Fruit fly (Drosophila melanogaster) whole organism, embryonic: ENCODE results near the gene CG11898.

Experiments used
- Blimp-1 ChIP-seq: fragments of 200-800 bp; sonication (Bioruptor generic); optimal IDR thresholded peaks from 3 replicates; lab custom pipeline; 2018; ENCODE audit warnings: missing biosample characterization, missing genetic modification characterization, mild to moderate bottlenecking, moderate library complexity, missing genetic modification reagents
- CG10565 ChIP-seq: fragments of 200-800 bp; sonication (Bioruptor generic); optimal IDR thresholded peaks from 3 replicates; lab custom pipeline; 2016; ENCODE audit warnings: missing biosample characterization, mild to moderate bottlenecking, missing genetic modification characterization
- CG11696 ChIP-seq: fragments of 200-800 bp; sonication (Bioruptor generic); IDR thresholded peaks from 2 replicates; pipeline ENCODE4 v1.3.6; 2022; ENCODE audit warnings: missing biosample characterization, missing genetic modification characterization
- CG1602 ChIP-seq: fragments of 200-800 bp; sonication (Bioruptor generic); optimal IDR thresholded peaks from 3 replicates; lab custom pipeline; 2016; ENCODE audit warnings: missing biosample characterization, missing genetic modification characterization
- CG16779 ChIP-seq: fragments of 200-800 bp; sonication (Bioruptor generic); IDR thresholded peaks from 2 replicates; pipeline ENCODE4 v1.3.6; 2022; ENCODE audit warnings: missing biosample characterization, missing genetic modification characterization
- CG2116 ChIP-seq: fragments of 200-800 bp; sonication (Bioruptor generic); optimal IDR thresholded peaks from 3 replicates; lab custom pipeline; 2018; ENCODE audit warnings: missing biosample characterization, mild to moderate bottlenecking, missing genetic modification characterization
- CG2199 ChIP-seq: fragments of 200-800 bp; sonication (Bioruptor generic); IDR thresholded peaks from 3 replicates; pipeline ENCODE4 v1.3.6; 2022; ENCODE audit warnings: missing biosample characterization, missing genetic modification characterization
- CG3163 ChIP-seq: fragments of 200-800 bp; sonication (Bioruptor generic); optimal IDR thresholded peaks from 3 replicates; lab custom pipeline; 2016; ENCODE audit warnings: missing biosample characterization, missing genetic modification characterization
- CG34224 ChIP-seq: fragments of 200-800 bp; sonication (Bioruptor generic); IDR thresholded peaks from 3 replicates; pipeline ENCODE4 v1.3.6; 2022; ENCODE audit warnings: missing biosample characterization, missing genetic modification characterization; ENCODE audit not compliant: partially characterized antibody
- CG34376 ChIP-seq: fragments of 200-800 bp; sonication (Bioruptor generic); optimal IDR thresholded peaks from 2 replicates; lab custom pipeline; 2018; ENCODE audit warnings: missing biosample characterization, mild to moderate bottlenecking, missing genetic modification characterization
- CG3995 ChIP-seq: fragments of 200-800 bp; sonication (Bioruptor generic); optimal IDR thresholded peaks from 3 replicates; lab custom pipeline; 2016; ENCODE audit warnings: missing biosample characterization, missing genetic modification characterization
- CG4707 ChIP-seq: fragments of 200-800 bp; sonication (Bioruptor generic); optimal IDR thresholded peaks from 2 replicates; lab custom pipeline; 2018; ENCODE audit warnings: missing biosample characterization, mild to moderate bottlenecking, missing genetic modification characterization, moderate library complexity
- CG6654 ChIP-seq: fragments of 200-800 bp; sonication (Bioruptor generic); optimal IDR thresholded peaks from 2 replicates; lab custom pipeline; 2017; ENCODE audit warnings: missing biosample characterization, mild to moderate bottlenecking, missing genetic modification characterization
- CG6683 ChIP-seq: fragments of 200-800 bp; sonication (Bioruptor generic); optimal IDR thresholded peaks from 2 replicates; lab custom pipeline; 2017; ENCODE audit warnings: missing biosample characterization, mild to moderate bottlenecking, missing genetic modification characterization, missing genetic modification reagents
- Dbx ChIP-seq: fragments of 200-800 bp; sonication (Bioruptor generic); IDR thresholded peaks from 3 replicates; pipeline ENCODE4 v1.3.6; 2022; ENCODE audit warnings: missing biosample characterization, missing genetic modification characterization
- Doc3 ChIP-seq: fragments of 200-800 bp; sonication (Bioruptor generic); IDR thresholded peaks from 3 replicates; pipeline ENCODE4 v1.3.6; 2022; ENCODE audit warnings: missing biosample characterization, missing genetic modification characterization; ENCODE audit not compliant: partially characterized antibody
- Dref ChIP-seq: fragments of 200-800 bp; sonication (Bioruptor generic); IDR thresholded peaks from 2 replicates; pipeline ENCODE4 v1.3.6; 2022; ENCODE audit warnings: missing biosample characterization, missing genetic modification characterization
- E2f2 ChIP-seq: fragments of 200-800 bp; sonication (Bioruptor generic); IDR thresholded peaks from 2 replicates; pipeline ENCODE4 v1.3.6; 2022; ENCODE audit warnings: missing biosample characterization, missing genetic modification characterization
- Eip74EF ChIP-seq, 2 experiments: fragments of 200-800 bp in 1 of 2; fragments of >200 bp in 1 of 2; sonication (Bioruptor generic) in 1 of 2; optimal IDR thresholded peaks; 2 replicates each; lab custom pipeline; 2017 to 2019; ENCODE audit warnings: missing biosample characterization in 2 of 2, missing genetic modification characterization in 2 of 2, mild to moderate bottlenecking in 1 of 2, moderate library complexity in 1 of 2
- Ets65A ChIP-seq: fragments of 200-800 bp; sonication (Bioruptor generic); peaks from one replicate; lab custom pipeline; 2016; ENCODE audit warnings: missing biosample characterization, missing genetic modification characterization
- HLH4C ChIP-seq: fragments of 200-800 bp; sonication (Bioruptor generic); IDR thresholded peaks from 3 replicates; pipeline ENCODE4 v1.3.6; 2022; ENCODE audit warnings: missing biosample characterization, missing genetic modification characterization; ENCODE audit not compliant: partially characterized antibody
- Hand ChIP-seq: fragments of 200-800 bp; sonication (Bioruptor generic); optimal IDR thresholded peaks from 2 replicates; lab custom pipeline; 2017; ENCODE audit warnings: mild to moderate bottlenecking, missing biosample characterization, missing genetic modification reagents, missing genetic modification characterization
- Hmx ChIP-seq: fragments of 200-800 bp; sonication (Bioruptor generic); optimal IDR thresholded peaks from 2 replicates; lab custom pipeline; 2016; ENCODE audit warnings: missing biosample characterization, missing genetic modification characterization
- MBD-R2 ChIP-seq: fragments of 200-800 bp; sonication (Bioruptor generic); IDR thresholded peaks from 2 replicates; pipeline ENCODE4 v1.3.6; 2022; ENCODE audit warnings: missing biosample characterization, missing genetic modification characterization
- Med ChIP-seq: fragments of 200-800 bp; sonication (Bioruptor generic); peaks from one replicate; lab custom pipeline; 2016; ENCODE audit warnings: missing biosample characterization, missing genetic modification characterization, mild to moderate bottlenecking, inconsistent platforms, moderate library complexity
- Mrtf ChIP-seq: fragments of 200-800 bp; sonication (Bioruptor generic); IDR thresholded peaks from 3 replicates; pipeline ENCODE4 v1.3.6; 2022; ENCODE audit warnings: missing biosample characterization, missing genetic modification characterization
- Neu2 ChIP-seq: fragments of 200-800 bp; sonication (Bioruptor generic); optimal IDR thresholded peaks from 3 replicates; lab custom pipeline; 2016; ENCODE audit warnings: missing biosample characterization, missing genetic modification characterization, borderline replicate concordance
- ab ChIP-seq: fragments of 200-800 bp; sonication (Bioruptor generic); optimal IDR thresholded peaks from 2 replicates; lab custom pipeline; 2016; ENCODE audit warnings: missing biosample characterization, missing genetic modification characterization
- br ChIP-seq: fragments of >200 bp; optimal IDR thresholded peaks from 2 replicates; lab custom pipeline; 2017
- crol ChIP-seq: fragments of 200-800 bp; sonication (Bioruptor generic); IDR thresholded peaks from 2 replicates; pipeline ENCODE4 v1.3.6; 2022; ENCODE audit warnings: missing biosample characterization, missing genetic modification characterization
- fd102C ChIP-seq: fragments of 200-800 bp; sonication (Bioruptor generic); optimal IDR thresholded peaks from 2 replicates; lab custom pipeline; 2018; ENCODE audit warnings: missing biosample characterization, mild to moderate bottlenecking, missing genetic modification characterization, moderate library complexity
- fd96Cb ChIP-seq: fragments of 200-800 bp; sonication (Bioruptor generic); optimal IDR thresholded peaks from 2 replicates; lab custom pipeline; 2018; ENCODE audit warnings: missing biosample characterization, mild to moderate bottlenecking, missing genetic modification characterization, moderate library complexity
- fru ChIP-seq: fragments of >200 bp; optimal IDR thresholded peaks from 2 replicates; lab custom pipeline; 2017
- inv ChIP-seq: fragments of 200-800 bp; sonication (Bioruptor generic); IDR thresholded peaks from 2 replicates; pipeline ENCODE4 v1.3.6; 2022; ENCODE audit warnings: missing biosample characterization, missing genetic modification characterization; ENCODE audit not compliant: partially characterized antibody
- kah ChIP-seq: fragments of 200-800 bp; sonication (Bioruptor generic); optimal IDR thresholded peaks from 2 replicates; lab custom pipeline; 2018; ENCODE audit warnings: missing biosample characterization, mild to moderate bottlenecking, missing genetic modification characterization
- nom ChIP-seq: fragments of 200-800 bp; sonication (Bioruptor generic); optimal IDR thresholded peaks from 2 replicates; lab custom pipeline; 2017; ENCODE audit warnings: missing biosample characterization, missing genetic modification characterization, mild to moderate bottlenecking, moderate library complexity, missing genetic modification reagents
- onecut ChIP-seq: fragments of 200-800 bp; sonication (Bioruptor generic); IDR thresholded peaks from 2 replicates; pipeline ENCODE4 v1.3.6; 2022; ENCODE audit warnings: missing biosample characterization, missing genetic modification characterization
- psq ChIP-seq: fragments of 200-800 bp; sonication (Bioruptor generic); optimal IDR thresholded peaks from 2 replicates; lab custom pipeline; 2017; ENCODE audit warnings: missing biosample characterization, missing genetic modification characterization
- ranshi ChIP-seq: fragments of 200-800 bp; sonication (Bioruptor generic); IDR thresholded peaks from 2 replicates; pipeline ENCODE4 v1.3.6; 2022; ENCODE audit warnings: missing biosample characterization, missing genetic modification characterization
- sens ChIP-seq: fragments of 200-800 bp; sonication (Bioruptor generic); peaks from one replicate; lab custom pipeline; 2016; ENCODE audit warnings: missing biosample characterization, missing genetic modification characterization
- sisA ChIP-seq: fragments of 200-800 bp; sonication (Bioruptor generic); IDR thresholded peaks from 2 replicates; pipeline ENCODE4 v1.3.6; 2022; ENCODE audit warnings: missing biosample characterization, missing genetic modification characterization
- sna ChIP-seq: fragments of 200-800 bp; sonication (Bioruptor generic); IDR thresholded peaks from 2 replicates; pipeline ENCODE4 v1.3.6; 2022; ENCODE audit warnings: missing biosample characterization, missing genetic modification characterization; ENCODE audit not compliant: partially characterized antibody
- sr ChIP-seq: fragments of 200-800 bp; sonication (Bioruptor generic); IDR thresholded peaks from 3 replicates; pipeline ENCODE4 v1.3.6; 2022; ENCODE audit warnings: missing biosample characterization, missing genetic modification characterization
- twi ChIP-seq: fragments of 200-800 bp; optimal IDR thresholded peaks from 2 replicates; lab custom pipeline; 2019; ENCODE audit warnings: missing biosample characterization, mild to moderate bottlenecking, missing genetic modification characterization, moderate library complexity
- wor ChIP-seq: fragments of 200-800 bp; sonication (Bioruptor generic); IDR thresholded peaks from 2 replicates; pipeline ENCODE4 v1.3.6; 2022; ENCODE audit warnings: missing biosample characterization, missing genetic modification characterization
- zf30C ChIP-seq: fragments of 200-800 bp; sonication (Bioruptor generic); optimal IDR thresholded peaks from 3 replicates; lab custom pipeline; 2018; ENCODE audit warnings: missing biosample characterization, mild to moderate bottlenecking, missing genetic modification characterization

Gene CG11898

DNA sequence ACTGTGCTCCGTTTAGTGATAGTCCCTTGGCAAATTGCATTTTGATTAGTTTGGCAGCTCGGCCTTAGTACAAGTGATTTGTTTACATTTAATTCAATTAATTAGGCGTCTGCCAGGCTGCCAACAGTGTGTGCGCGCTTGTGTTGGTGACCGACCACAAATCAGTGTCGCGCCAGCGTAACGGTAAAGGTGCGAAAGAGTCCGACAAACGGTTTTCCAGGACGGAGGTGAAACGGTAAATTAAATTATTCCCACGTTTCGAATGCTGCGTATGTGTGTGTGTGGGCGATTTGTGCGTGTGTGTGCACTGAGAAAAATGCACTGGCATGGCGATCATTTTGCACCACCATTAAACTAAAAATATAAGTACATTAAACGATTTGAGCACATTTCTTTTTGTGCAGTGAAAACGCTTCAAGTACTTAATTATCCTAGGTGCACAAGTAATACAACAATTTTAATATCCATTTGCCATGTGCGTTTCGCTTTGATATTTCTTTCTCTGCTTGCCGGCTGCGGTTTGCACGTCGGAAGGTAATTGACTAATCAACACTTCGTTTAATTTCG lies 26.4 kb upstream of the CG11898 start (continued):
- peak; percentile 45 for TF ChIP-seq zf30C (GFP tag; lab: Kevin White, UChicago)
- TF ChIP-seq Hmx (GFP tag; lab: Kevin White, UChicago), result no peak
- TF ChIP-seq CG1602 (GFP tag; lab: Kevin White, UChicago), result no peak
- 0 out of 2 replicates have a peak, but pooled peaks have one; percentile 21 for TF ChIP-seq ranshi (GFP tag; lab: Robert Waterston, UW)
- no peak for TF ChIP-seq br
- TF ChIP-seq fd96Cb (tag; lab: Kevin White, UChicago), result peak; percentile 4
- TF ChIP-seq CG34376 (GFP tag; lab: Kevin White, UChicago), result no peak
- TF ChIP-seq CG11696 (GFP tag; lab: Robert Waterston, UW), result no peak
- TF ChIP-seq CG3995 (GFP tag; lab: Kevin White, UChicago), result no peak
- no peak for TF ChIP-seq twi (tag; lab: Kevin White, UChicago)
- TF ChIP-seq fd102C (GFP tag; lab: Kevin White, UChicago), result no peak
- peak; percentile 76 for TF ChIP-seq sens

DNA sequence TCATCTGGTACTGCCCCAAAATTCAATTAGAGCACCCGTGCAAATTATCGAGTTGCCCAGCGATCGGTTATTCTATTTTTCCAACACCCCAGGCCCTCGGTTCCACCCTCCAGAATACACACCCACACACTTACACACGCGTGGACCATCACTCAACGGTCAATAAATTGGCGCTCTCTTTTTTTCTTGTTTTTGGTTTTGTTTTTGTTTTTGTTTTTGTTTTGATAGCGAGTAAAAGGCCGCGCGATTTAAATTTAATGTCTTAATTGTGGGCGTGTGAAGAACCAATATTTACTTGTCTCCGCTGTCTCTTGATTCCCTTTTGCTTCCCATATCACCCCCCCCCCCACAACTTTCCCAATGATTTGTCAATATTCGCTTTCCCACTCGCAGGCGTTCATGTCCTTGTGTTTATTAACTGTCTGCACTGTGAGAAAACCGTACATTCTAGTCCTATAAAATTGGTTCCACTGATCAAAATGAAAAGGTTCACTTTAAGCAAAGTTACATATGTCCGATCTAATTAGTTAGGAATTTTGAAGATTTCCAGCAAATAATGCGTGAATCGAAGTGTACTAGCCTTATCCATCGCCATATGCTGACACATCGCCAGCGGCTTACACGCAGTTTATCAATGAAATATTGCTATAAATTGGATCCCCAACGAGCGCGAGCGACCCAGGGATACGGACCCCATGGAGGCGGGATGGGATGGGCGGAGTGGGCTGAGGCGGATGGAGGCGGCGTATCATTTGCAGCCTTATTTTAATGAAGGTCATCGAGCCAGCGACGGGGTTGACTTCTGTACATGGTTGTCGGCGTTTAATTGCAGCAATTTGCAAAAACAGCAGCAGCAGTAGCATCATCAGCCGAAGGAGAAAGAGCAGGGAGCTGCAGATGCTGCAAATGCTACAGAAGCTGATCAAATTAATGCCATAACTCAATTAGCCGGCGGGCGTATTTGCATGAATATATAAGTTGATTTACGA lies 25.4 kb upstream of the CG11898 start:
- TF ChIP-seq sisA (GFP tag; lab: Robert Waterston, UW), result no peak
- no peak for TF ChIP-seq inv (GFP tag; lab: Robert Waterston, UW)
- peak; percentile 13 for TF ChIP-seq Med (GFP tag; lab: Kevin White, UChicago)
- peak; percentile 63 for TF ChIP-seq Ets65A
- peak; percentile 74; the same call in 2 of the 3 replicates for TF ChIP-seq sr (GFP tag; lab: Robert Waterston, UW)
- no peak for TF ChIP-seq CG4707 (GFP tag; lab: Kevin White, UChicago)
- TF ChIP-seq crol (GFP tag; lab: Robert Waterston, UW), result peak; percentile 20; the same call in 1 of the 2 replicates
- peak; percentile 51 for TF ChIP-seq nom (GFP tag; lab: Kevin White, UChicago)

DNA sequence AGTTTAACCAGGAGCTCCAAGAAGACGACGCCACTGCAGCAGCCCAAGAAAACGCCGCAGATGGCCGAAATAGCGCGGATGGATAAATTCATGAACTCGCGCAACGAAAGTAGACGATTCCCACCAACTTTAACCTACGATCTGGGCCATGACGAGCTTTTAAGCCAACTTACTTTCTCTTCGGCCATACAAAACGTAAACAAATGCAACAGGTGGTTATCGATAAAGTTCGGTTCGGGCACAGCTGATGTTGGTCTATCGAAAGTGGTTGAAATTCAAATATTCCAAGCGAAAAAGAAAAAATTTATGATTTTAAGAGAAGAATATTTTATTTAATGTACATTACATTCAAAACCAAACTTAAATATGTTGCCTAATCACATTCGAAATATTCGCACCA lies 18.7 kb upstream of the CG11898 start, which contains the start of gene CG14511:
TSS of gene CG14511 (minus strand) at position 184 of the 400 bp plus-strand sequence.
- TF ChIP-seq sna (0 out of 2 replicates have a peak, but pooled peaks have one; percentile 15), CG6683 (GFP tag; lab: Kevin White, UChicago) (no peak), HLH4C (GFP tag; lab: Robert Waterston, UW) (peak; percentile 58; the same call in 1 of the 3 replicates), Blimp-1 (peak; percentile 29), CG34224 (GFP tag; lab: Robert Waterston, UW) (peak; percentile 61), MBD-R2 (GFP tag; lab: Robert Waterston, UW) (peak; percentile 66), fru (no peak), CG6654 (no peak), ab (GFP tag; lab: Kevin White, UChicago) (no peak), onecut (GFP tag; lab: Robert Waterston, UW) (no peak), Neu2 (GFP tag; lab: Kevin White, UChicago) (no peak), kah (GFP tag; lab: Kevin White, UChicago) (peak; percentile 100), Eip74EF (GFP tag; optimal IDR thresholded peaks at IDR 0.05; lab: Kevin White, UChicago) (no peak), CG2116 (GFP tag; lab: Kevin White, UChicago) (peak; percentile 40), Hand (GFP tag; lab: Kevin White, UChicago) (no peak), CG16779 (no peak), Doc3 (no peak), Dref (GFP tag; lab: Robert Waterston, UW) (peak; percentile 62), CG10565 (no peak), Mrtf (GFP tag; lab: Robert Waterston, UW) (no peak), CG3163 (GFP tag; lab: Kevin White, UChicago) (no peak), psq (no peak), Dbx (no peak), E2f2 (GFP tag; lab: Robert Waterston, UW) (peak; percentile 77), CG2199 (GFP tag; lab: Robert Waterston, UW) (no peak), wor (GFP tag; lab: Robert Waterston, UW) (no peak)
